4 fruit fly cellular contexts compared by ENCODE assay signal in genomic region chr3L:3806330-3806729, dm6.
TF ChIP-seq lines count a peak whose summit lies in the region.

CG32264 (minus strand) TSS chr3L:3806459.
ntc (minus strand) TSS chr3L:3806459.
IntS10 (plus strand) TSS chr3L:3806710.

TF ChIP-seq in whole organism, adult, 20 proteins besides CTCF, POLR2A, EP300 and RAD21 (continued from another document):
- TF ChIP-seq Mnt (GFP tag; optimal IDR thresholded peaks at IDR 0.05; lab: Kevin White, UChicago) (peak; percentile 80), CG14711 (tag; optimal IDR thresholded peaks at IDR 0.05; lab: Kevin White, UChicago) (peak; percentile 71)

TF ChIP-seq in whole organism, embryonic, 481 proteins besides CTCF, POLR2A, EP300 and RAD21 (continued from another document and continues in another):
- TF ChIP-seq Xrp1 (GFP tag; IDR thresholded peaks at IDR 0.05; lab: Robert Waterston, UW) (0 out of 2 replicates have a peak, but pooled peaks have one; percentile 51), Aef1 (GFP tag; IDR thresholded peaks at IDR 0.05; lab: Robert Waterston, UW) (peak; percentile 66), Neu2 (GFP tag; optimal IDR thresholded peaks at IDR 0.05; lab: Kevin White, UChicago; ENCODE audit: borderline replicate concordance) (no peak), hb (GFP tag; IDR thresholded peaks at IDR 0.05; lab: Robert Waterston, UW; ENCODE audit: partially characterized antibody) (peak; percentile 50; the same call in 1 of the 3 replicates), lbe (GFP tag; optimal IDR thresholded peaks at IDR 0.05; lab: Kevin White, UChicago) (no peak), vvl (GFP tag; IDR thresholded peaks at IDR 0.05; lab: Robert Waterston, UW) (peak; percentile 21; the same call in 1 of the 2 replicates), CG17568 (GFP tag; optimal IDR thresholded peaks at IDR 0.05; lab: Kevin White, UChicago) (peak; percentile 14), CG16779 (GFP tag; IDR thresholded peaks at IDR 0.05; lab: Robert Waterston, UW) (no peak), emc (GFP tag; optimal IDR thresholded peaks at IDR 0.05; lab: Kevin White, UChicago) (peak; percentile 50), NK7.1 (GFP tag; optimal IDR thresholded peaks at IDR 0.05; lab: Kevin White, UChicago) (peak; percentile 61), CG12236 (GFP tag; optimal IDR thresholded peaks at IDR 0.05; lab: Kevin White, UChicago) (peak; percentile 17), btn (GFP tag; optimal IDR thresholded peaks at IDR 0.05; lab: Kevin White, UChicago) (no peak), Dp (GFP tag; optimal IDR thresholded peaks at IDR 0.05; lab: Kevin White, UChicago) (peak; percentile 24), ash1 (GFP tag; optimal IDR thresholded peaks at IDR 0.05; lab: Kevin White, UChicago) (no peak), CG13424 (tag; optimal IDR thresholded peaks at IDR 0.05; lab: Kevin White, UChicago) (peak; percentile 79), CG7786 (GFP tag; optimal IDR thresholded peaks at IDR 0.05; lab: Kevin White, UChicago) (peak; percentile 78), sug (tag; optimal IDR thresholded peaks at IDR 0.05; lab: Kevin White, UChicago) (peak; percentile 84), CG15073 (GFP tag; optimal IDR thresholded peaks at IDR 0.05; lab: Kevin White, UChicago) (no peak), Sry-δ (GFP tag; optimal IDR thresholded peaks at IDR 0.05; lab: Kevin White, UChicago) (peak; percentile 91), Kr (GFP tag; optimal IDR thresholded peaks at IDR 0.05; lab: Kevin White, UChicago) (no peak), CG42726 (GFP tag; IDR thresholded peaks at IDR 0.05; lab: Robert Waterston, UW; ENCODE audit: partially characterized antibody) (no peak), CG11696 (GFP tag; IDR thresholded peaks at IDR 0.05; lab: Robert Waterston, UW) (no peak), br (optimal IDR thresholded peaks at IDR 0.05; lab: Kevin White, UChicago) (no peak), E2f2 (GFP tag; IDR thresholded peaks at IDR 0.05; lab: Robert Waterston, UW) (peak; percentile 37; the same call in 1 of the 2 replicates), Antp (GFP tag; optimal IDR thresholded peaks at IDR 0.05; lab: Kevin White, UChicago) (peak; percentile 71), HmgZ (tag; optimal IDR thresholded peaks at IDR 0.05; lab: Kevin White, UChicago) (peak; percentile 80), tna (GFP tag; IDR thresholded peaks at IDR 0.05; lab: Robert Waterston, UW; ENCODE audit: partially characterized antibody) (no peak), CG4854 (GFP tag; optimal IDR thresholded peaks at IDR 0.05; lab: Kevin White, UChicago) (peak; percentile 33), az2 (GFP tag; optimal IDR thresholded peaks at IDR 0.05; lab: Kevin White, UChicago) (peak; percentile 66), Adf1 (GFP tag; IDR thresholded peaks at IDR 0.05; lab: Robert Waterston, UW) (peak; percentile 25; the same call in 1 of the 2 replicates), sisA (GFP tag; IDR thresholded peaks at IDR 0.05; lab: Robert Waterston, UW) (peak; percentile 24; the same call in 1 of the 2 replicates), sima (GFP tag; optimal IDR thresholded peaks at IDR 0.05; lab: Kevin White, UChicago) (peak; percentile 22), CG7928 (GFP tag; optimal IDR thresholded peaks at IDR 0.05; lab: Kevin White, UChicago) (peak; percentile 36), CG2199 (GFP tag; IDR thresholded peaks at IDR 0.05; lab: Robert Waterston, UW) (no peak), HHEX (GFP tag; optimal IDR thresholded peaks at IDR 0.05; lab: Kevin White, UChicago) (peak; percentile 48), B-H1 (GFP tag; IDR thresholded peaks at IDR 0.05; lab: Robert Waterston, UW) (no peak), repo (GFP tag; optimal IDR thresholded peaks at IDR 0.05; lab: Kevin White, UChicago) (peak; percentile 62), Atf6 (GFP tag; IDR thresholded peaks at IDR 0.05; lab: Robert Waterston, UW) (peak; percentile 44; the same call in 1 of the 2 replicates), CG2116 (GFP tag; optimal IDR thresholded peaks at IDR 0.05; lab: Kevin White, UChicago) (peak; percentile 87), Hr51 (GFP tag; optimal IDR thresholded peaks at IDR 0.05; lab: Kevin White, UChicago) (peak in 1 of 2 experiments; percentile 73), CHES-1-like (GFP tag; optimal IDR thresholded peaks at IDR 0.05; lab: Kevin White, UChicago) (peak; percentile 91)

TF ChIP-seq in whole organism, prepupa, 60 proteins besides CTCF, POLR2A, EP300 and RAD21 (continued from another document):
- TF ChIP-seq lz (GFP tag; optimal IDR thresholded peaks at IDR 0.05; lab: Kevin White, UChicago) (peak; percentile 71), CG8632 (GFP tag; optimal IDR thresholded peaks at IDR 0.05; lab: Kevin White, UChicago) (no peak), CG7368 (GFP tag; optimal IDR thresholded peaks at IDR 0.05; lab: Kevin White, UChicago) (peak; percentile 16), Hr38 (GFP tag; optimal IDR thresholded peaks at IDR 0.05; lab: Kevin White, UChicago) (no peak), Lpt (GFP tag; optimal IDR thresholded peaks at IDR 0.05; lab: Kevin White, UChicago) (peak; percentile 30), CG8319 (GFP tag; optimal IDR thresholded peaks at IDR 0.05; lab: Kevin White, UChicago) (peak; percentile 49), acj6 (GFP tag; optimal IDR thresholded peaks at IDR 0.05; lab: Kevin White, UChicago) (peak; percentile 69), fkh (GFP tag; optimal IDR thresholded peaks at IDR 0.05; lab: Kevin White, UChicago) (peak; percentile 89), fd59A (GFP tag; optimal IDR thresholded peaks at IDR 0.05; lab: Kevin White, UChicago) (no peak), CG3032 (tag; optimal IDR thresholded peaks at IDR 0.05; lab: Kevin White, UChicago) (peak; percentile 52), Hr39 (GFP tag; optimal IDR thresholded peaks at IDR 0.05; lab: Kevin White, UChicago) (peak; percentile 72), achi (GFP tag; optimal IDR thresholded peaks at IDR 0.05; lab: Kevin White, UChicago) (no peak), CG11294 (GFP tag; IDR thresholded peaks at IDR 0.05; lab: Robert Waterston, UW) (no peak; the same call in 1 of the 2 replicates), Gug (GFP tag; IDR thresholded peaks at IDR 0.05; lab: Robert Waterston, UW) (no peak), Ets96B (tag; optimal IDR thresholded peaks at IDR 0.05; lab: Kevin White, UChicago) (peak; percentile 42), Hr4 (GFP tag; optimal IDR thresholded peaks at IDR 0.05; lab: Kevin White, UChicago) (peak; percentile 75), svp (GFP tag; lab: Kevin White, UChicago) (no peak)

TF ChIP-seq in whole organism, wandering third instar larva, 38 proteins besides CTCF, POLR2A, EP300 and RAD21 (continued from another document):
- TF ChIP-seq jim (GFP tag; optimal IDR thresholded peaks at IDR 0.05; lab: Kevin White, UChicago): no peak
- no peak for TF ChIP-seq dl (GFP tag; optimal IDR thresholded peaks at IDR 0.05; lab: Kevin White, UChicago; ENCODE audit: insufficient read depth in 1 of 2, partially characterized antibody in 2 of 2)
- TF ChIP-seq Sp1 (GFP tag; optimal IDR thresholded peaks at IDR 0.05; lab: Kevin White, UChicago): peak; percentile 62
- TF ChIP-seq CG32264 (GFP tag; optimal IDR thresholded peaks at IDR 0.05; lab: Kevin White, UChicago): no peak
- TF ChIP-seq sv (GFP tag; optimal IDR thresholded peaks at IDR 0.05; lab: Kevin White, UChicago): peak; percentile 69
- TF ChIP-seq Hnf4 (GFP tag; optimal IDR thresholded peaks at IDR 0.05; lab: Kevin White, UChicago): peak; percentile 70
- TF ChIP-seq dmrt93B (GFP tag; optimal IDR thresholded peaks at IDR 0.05; lab: Kevin White, UChicago): no peak
- TF ChIP-seq foxo (GFP tag; optimal IDR thresholded peaks at IDR 0.05; lab: Kevin White, UChicago): peak in 1 of 2 experiments; percentile 80
- no peak for TF ChIP-seq pan (optimal IDR thresholded peaks at IDR 0.05; lab: Kevin White, UChicago)
- no peak for TF ChIP-seq sage (GFP tag; optimal IDR thresholded peaks at IDR 0.05; lab: Kevin White, UChicago)
